Worm (Caenorhabditis elegans) whole organism, early embryonic: ENCODE results near the gene F09G8.7.

Experiments
- B0310.2 ChIP-seq: sonication (generic microtip); optimal IDR thresholded peaks from 2 replicates; lab custom pipeline; 2016; ENCODE audit warnings: mild to moderate bottlenecking, missing genetic modification characterization, missing compliant biosample characterization
- F13C5.2 ChIP-seq: sonication (generic microtip); optimal IDR thresholded peaks from 2 replicates; lab custom pipeline; 2017; ENCODE audit warnings: mild to moderate bottlenecking, missing genetic modification characterization, inconsistent platforms, missing compliant biosample characterization
- aly-1 ChIP-seq: sonication (generic microtip); optimal IDR thresholded peaks from 2 replicates; lab custom pipeline; 2016; ENCODE audit warnings: missing genetic modification characterization, missing compliant biosample characterization
- ama-1 ChIP-seq: fragments of 150-350 bp; optimal IDR thresholded peaks from 2 replicates; lab custom pipeline; 2014
- ceh-13 ChIP-seq: fragments of 200-800 bp; sonication (Bioruptor generic); optimal IDR thresholded peaks from 2 replicates; lab custom pipeline; 2018; ENCODE audit warnings: mild to moderate bottlenecking, missing genetic modification characterization, missing compliant biosample characterization
- ceh-36 ChIP-seq: sonication (generic microtip); optimal IDR thresholded peaks from 2 replicates; lab custom pipeline; 2016; ENCODE audit warnings: missing genetic modification characterization, inconsistent platforms, missing compliant biosample characterization
- ets-7 ChIP-seq: sonication (generic microtip); optimal IDR thresholded peaks from 2 replicates; lab custom pipeline; 2016; ENCODE audit warnings: missing genotype, missing genetic modification characterization, missing compliant biosample characterization
- flt-1 ChIP-seq: fragments of 200-800 bp; sonication (Bioruptor generic); IDR thresholded peaks from 2 replicates; pipeline ENCODE4 v1.3.6; 2022; ENCODE audit warnings: missing genetic modification characterization, missing compliant biosample characterization
- hmbx-1 ChIP-seq: sonication (generic microtip); optimal IDR thresholded peaks from 2 replicates; lab custom pipeline; 2016; ENCODE audit warnings: mild to moderate bottlenecking, missing genetic modification characterization, missing compliant biosample characterization
- hmg-4 ChIP-seq: fragments of 200-800 bp; sonication (Bioruptor generic); optimal IDR thresholded peaks from 2 replicates; lab custom pipeline; 2018; ENCODE audit warnings: mild to moderate bottlenecking, missing genetic modification characterization, missing compliant biosample characterization
- hnd-1 ChIP-seq: sonication (generic microtip); optimal IDR thresholded peaks from 2 replicates; lab custom pipeline; 2016; ENCODE audit warnings: missing genetic modification characterization, missing compliant biosample characterization
- pes-1 ChIP-seq: fragments of 200-800 bp; sonication (Bioruptor generic); IDR thresholded peaks from 2 replicates; pipeline ENCODE4 v1.3.6; 2022; ENCODE audit warnings: missing genetic modification reagents, missing genetic modification characterization, missing compliant biosample characterization
- scrt-1 ChIP-seq: fragments of 200-800 bp; sonication (Bioruptor generic); IDR thresholded peaks from 2 replicates; pipeline ENCODE4 v1.3.6; 2022; ENCODE audit warnings: missing genetic modification characterization, missing compliant biosample characterization
- sea-1 ChIP-seq: fragments of 200-800 bp; sonication (Bioruptor generic); conservative IDR thresholded peaks from 2 replicates; pipeline ENCODE4 v1.3.6; 2022; ENCODE audit warnings: missing genetic modification characterization, missing compliant biosample characterization
- tbx-11 ChIP-seq: fragments of 200-800 bp; sonication (Bioruptor generic); IDR thresholded peaks from 2 replicates; pipeline ENCODE4 v1.3.6; 2022; ENCODE audit warnings: missing genetic modification characterization, missing compliant biosample characterization
- tbx-37 ChIP-seq: fragments of 200-800 bp; sonication (Bioruptor generic); conservative IDR thresholded peaks from 2 replicates; pipeline ENCODE4 v1.3.6; 2022; ENCODE audit warnings: missing genetic modification reagents, missing genetic modification characterization, missing compliant biosample characterization
- tra-4 ChIP-seq: sonication (generic microtip); optimal IDR thresholded peaks from 2 replicates; lab custom pipeline; 2017; ENCODE audit warnings: missing genetic modification characterization, missing compliant biosample characterization

The F09G8.7 gene

ce11 chrIII:8291268-8292032 is 23.3 kb upstream of the F09G8.7 start:
- TF ChIP-seq tbx-37 (GFP tag; lab: Robert Waterston, UW) (no peak), scrt-1 (GFP tag; lab: Robert Waterston, UW) (no peak), B0310.2 (no peak), tbx-11 (GFP tag; lab: Robert Waterston, UW) (no peak)

ce11 chrIII:8289181-8289580 is 21.0 kb upstream of the F09G8.7 start:
- TF ChIP-seq flt-1 (GFP tag; lab: Robert Waterston, UW) (no peak), ets-7 (tag; lab: Kevin White, UChicago) (no peak)

ce11 chrIII:8287519-8287918 is 19.4 kb upstream of the F09G8.7 start:
- TF ChIP-seq flt-1 (GFP tag; lab: Robert Waterston, UW) (no peak), hmg-4 (GFP tag; lab: Kevin White, UChicago) (peak; percentile 38)

- TF ChIP-seq sea-1 (GFP tag; lab: Robert Waterston, UW) (no peak), pes-1 (no peak), scrt-1 (GFP tag; lab: Robert Waterston, UW) (no peak), hmg-4 (GFP tag; lab: Kevin White, UChicago) (no peak), F13C5.2 (tag; lab: Kevin White, UChicago) (no peak), tbx-37 (GFP tag; lab: Robert Waterston, UW) (no peak), flt-1 (GFP tag; lab: Robert Waterston, UW) (no peak), tra-4 (no peak), ama-1 (lab: Kevin White, UChicago) (no peak), B0310.2 (no peak), ceh-13 (GFP tag; lab: Kevin White, UChicago) (no peak)
These were observed 18.7 kb upstream of the F09G8.7 start for ce11 chrIII:8286824-8287223.

- TF ChIP-seq hnd-1 = no peak
- no peak for TF ChIP-seq flt-1 (GFP tag; lab: Robert Waterston, UW)
- no peak for TF ChIP-seq hmbx-1 (tag; lab: Kevin White, UChicago)
- TF ChIP-seq tbx-11 (GFP tag; lab: Robert Waterston, UW) = no peak
- no peak for TF ChIP-seq ceh-36
- no peak for TF ChIP-seq B0310.2
- TF ChIP-seq tbx-37 (GFP tag; lab: Robert Waterston, UW) = no peak
- TF ChIP-seq F13C5.2 (tag; lab: Kevin White, UChicago) = no peak
- TF ChIP-seq pes-1 = no peak
- TF ChIP-seq ets-7 (tag; lab: Kevin White, UChicago) = no peak
- TF ChIP-seq scrt-1 (GFP tag; lab: Robert Waterston, UW) = no peak
- no peak for TF ChIP-seq tra-4
- TF ChIP-seq ceh-13 (GFP tag; lab: Kevin White, UChicago) = no peak
These were observed 17.8 kb upstream of the F09G8.7 start for ce11 chrIII:8286003-8286402.

- TF ChIP-seq ceh-36 = no peak
- TF ChIP-seq F13C5.2 (tag; lab: Kevin White, UChicago) = no peak
- TF ChIP-seq hmbx-1 (tag; lab: Kevin White, UChicago) = no peak
- TF ChIP-seq pes-1 = no peak
- TF ChIP-seq hnd-1 = no peak
- no peak for TF ChIP-seq B0310.2
- TF ChIP-seq scrt-1 (GFP tag; lab: Robert Waterston, UW) = no peak
- TF ChIP-seq aly-1 = no peak
- no peak for TF ChIP-seq tbx-37 (GFP tag; lab: Robert Waterston, UW)
- TF ChIP-seq flt-1 (GFP tag; lab: Robert Waterston, UW) = no peak
- no peak for TF ChIP-seq tbx-11 (GFP tag; lab: Robert Waterston, UW)
These were observed 15.4 kb upstream of the F09G8.7 start for ce11 chrIII:8283525-8283924.

ce11 chrIII:8281310-8281709 is 13.2 kb upstream of the F09G8.7 start:
- no peak for TF ChIP-seq B0310.2
- no peak for TF ChIP-seq sea-1 (GFP tag; lab: Robert Waterston, UW)
- no peak for TF ChIP-seq ama-1 (lab: Kevin White, UChicago)
- no peak for TF ChIP-seq tbx-37 (GFP tag; lab: Robert Waterston, UW)
- no peak for TF ChIP-seq scrt-1 (GFP tag; lab: Robert Waterston, UW)
- no peak for TF ChIP-seq hnd-1

ce11 chrIII:8280352-8280751 is 12.2 kb upstream of the F09G8.7 start:
- TF ChIP-seq tbx-11 (GFP tag; lab: Robert Waterston, UW) = no peak
- TF ChIP-seq scrt-1 (GFP tag; lab: Robert Waterston, UW) = no peak
- no peak for TF ChIP-seq ceh-13 (GFP tag; lab: Kevin White, UChicago)
- TF ChIP-seq tra-4 = no peak
- TF ChIP-seq hnd-1 = no peak
- TF ChIP-seq hmg-4 (GFP tag; lab: Kevin White, UChicago) = no peak
- no peak for TF ChIP-seq ama-1 (lab: Kevin White, UChicago)

- TF ChIP-seq hmbx-1 (tag; lab: Kevin White, UChicago) = no peak
- TF ChIP-seq ceh-13 (GFP tag; lab: Kevin White, UChicago) = no peak
- TF ChIP-seq scrt-1 (GFP tag; lab: Robert Waterston, UW) = no peak
- no peak for TF ChIP-seq hmg-4 (GFP tag; lab: Kevin White, UChicago)
- TF ChIP-seq F13C5.2 (tag; lab: Kevin White, UChicago) = no peak
These were observed 11.4 kb upstream of the F09G8.7 start for ce11 chrIII:8279567-8279966.
